Fruit fly (Drosophila melanogaster) whole organism, pupa: Measurements from ENCODE around the gene CG13407.
A peak's percentile ranks its signal among the peaks of the same experiment; 100 is the strongest.

Experiments
- CG10348 ChIP-seq: fragments of 200-800 bp; sonication (Bioruptor generic); IDR thresholded peaks from 2 replicates; pipeline ENCODE4 v1.3.6; 2022; ENCODE audit warnings: missing biosample characterization, missing genetic modification characterization
- CG12605 ChIP-seq: fragments of 200-800 bp; sonication (Bioruptor generic); IDR thresholded peaks from 2 replicates; pipeline ENCODE4 v1.3.6; 2022; ENCODE audit warnings: missing biosample characterization, missing genetic modification characterization
- CG13204 ChIP-seq: fragments of 200-800 bp; sonication (Bioruptor generic); optimal IDR thresholded peaks from 2 replicates; lab custom pipeline; 2018; ENCODE audit warnings: missing biosample characterization, mild to moderate bottlenecking, missing genetic modification characterization, moderate library complexity
- CG14655 ChIP-seq: fragments of 200-800 bp; sonication (Bioruptor generic); optimal IDR thresholded peaks from 3 replicates; lab custom pipeline; 2017; ENCODE audit warnings: mild to moderate bottlenecking, missing biosample characterization, missing genetic modification reagents, missing genetic modification characterization
- CG15710 ChIP-seq: fragments of 200-800 bp; sonication (Bioruptor generic); optimal IDR thresholded peaks from 2 replicates; lab custom pipeline; 2018; ENCODE audit warnings: missing biosample characterization, mild to moderate bottlenecking, missing genetic modification characterization, moderate library complexity
- CG17806 ChIP-seq: fragments of 200-800 bp; sonication (Bioruptor generic); optimal IDR thresholded peaks from 2 replicates; lab custom pipeline; 2018; ENCODE audit warnings: missing biosample characterization, mild to moderate bottlenecking, missing genetic modification characterization, moderate library complexity
- CG32121 ChIP-seq: fragments of 200-800 bp; sonication (Bioruptor generic); IDR thresholded peaks from 2 replicates; pipeline ENCODE4 v1.3.6; 2022; ENCODE audit warnings: missing biosample characterization, missing genetic modification characterization
- CG34367 ChIP-seq: fragments of 200-800 bp; sonication (Bioruptor generic); optimal IDR thresholded peaks from 2 replicates; lab custom pipeline; 2018; ENCODE audit warnings: missing biosample characterization, mild to moderate bottlenecking, missing genetic modification characterization
- CG4496 ChIP-seq: fragments of 200-800 bp; sonication (Bioruptor generic); IDR thresholded peaks from 3 replicates; pipeline ENCODE4 v1.3.6; 2022; ENCODE audit warnings: missing biosample characterization, missing genetic modification characterization
- CG8159 ChIP-seq: fragments of 200-800 bp; sonication (Bioruptor generic); optimal IDR thresholded peaks from 3 replicates; lab custom pipeline; 2018; ENCODE audit warnings: missing biosample characterization, mild to moderate bottlenecking, missing genetic modification characterization, moderate library complexity
- CG8301 ChIP-seq: fragments of 200-800 bp; sonication (Bioruptor generic); optimal IDR thresholded peaks from 2 replicates; lab custom pipeline; 2018; ENCODE audit warnings: missing biosample characterization, mild to moderate bottlenecking, missing genetic modification characterization
- CG9948 ChIP-seq: fragments of 200-800 bp; sonication (Bioruptor generic); optimal IDR thresholded peaks from 2 replicates; lab custom pipeline; 2018; ENCODE audit warnings: missing biosample characterization, mild to moderate bottlenecking, missing genetic modification characterization, moderate library complexity
- D1 ChIP-seq: fragments of 200-800 bp; sonication (Bioruptor generic); optimal IDR thresholded peaks from 2 replicates; lab custom pipeline; 2018; ENCODE audit warnings: missing biosample characterization, mild to moderate bottlenecking, missing genetic modification characterization, moderate library complexity
- EcR ChIP-seq: fragments of 200-800 bp; sonication (Bioruptor generic); optimal IDR thresholded peaks from 3 replicates; lab custom pipeline; 2019; ENCODE audit warnings: missing biosample characterization, missing genetic modification characterization, mild to moderate bottlenecking, moderate library complexity, missing genetic modification reagents
- Ets98B ChIP-seq: fragments of 200-800 bp; sonication (Bioruptor generic); IDR thresholded peaks from 2 replicates; pipeline ENCODE4 v1.3.6; 2022; ENCODE audit warnings: missing biosample characterization, missing genetic modification characterization
- Pif1A ChIP-seq: fragments of 200-800 bp; sonication (Bioruptor generic); optimal IDR thresholded peaks from 3 replicates; lab custom pipeline; 2016; ENCODE audit warnings: missing biosample characterization, missing genetic modification characterization
- Pif1B ChIP-seq: fragments of 200-800 bp; sonication (Bioruptor generic); optimal IDR thresholded peaks from 3 replicates; lab custom pipeline; 2016; ENCODE audit warnings: missing biosample characterization, missing genetic modification characterization
- Snoo ChIP-seq: fragments of 200-800 bp; sonication (Bioruptor generic); optimal IDR thresholded peaks from 3 replicates; lab custom pipeline; 2017; ENCODE audit warnings: missing biosample characterization, mild to moderate bottlenecking, missing genetic modification characterization, inconsistent platforms
- fd96Ca ChIP-seq: fragments of 200-800 bp; sonication (Bioruptor generic); IDR thresholded peaks from 3 replicates; pipeline ENCODE4 v1.3.6; 2022; ENCODE audit warnings: missing biosample characterization, missing genetic modification characterization
- gl ChIP-seq: fragments of 200-800 bp; sonication (Bioruptor generic); optimal IDR thresholded peaks from 2 replicates; lab custom pipeline; 2018; ENCODE audit warnings: missing biosample characterization, mild to moderate bottlenecking, missing genetic modification characterization
- rn ChIP-seq: fragments of 200-800 bp; sonication (Bioruptor generic); IDR thresholded peaks from 2 replicates; pipeline ENCODE4 v1.3.6; 2022; ENCODE audit warnings: missing biosample characterization, missing genetic modification characterization

The CG13407 gene

dm6 chr3R:22148274-22148673 lies 45.1 kb downstream of the CG13407 start:
- TF ChIP-seq CG14655 (GFP tag; lab: Kevin White, UChicago) (peak; percentile 17), CG13204 (GFP tag; lab: Kevin White, UChicago) (no peak), CG15710 (tag; lab: Kevin White, UChicago) (no peak), CG17806 (no peak), CG34367 (no peak), EcR (GFP tag; lab: Kevin White, UChicago) (no peak), Pif1A (GFP tag; lab: Kevin White, UChicago) (no peak), CG4496 (no peak), CG12605 (GFP tag; lab: Robert Waterston, UW) (no peak), CG32121 (GFP tag; lab: Robert Waterston, UW) (peak; percentile 26; the same call in 1 of the 2 replicates), CG9948 (tag; lab: Kevin White, UChicago) (no peak), Pif1B (GFP tag; lab: Kevin White, UChicago) (no peak), CG10348 (no peak), CG8301 (tag; lab: Kevin White, UChicago) (peak; percentile 26), gl (tag; lab: Kevin White, UChicago) (no peak), Ets98B (GFP tag; lab: Robert Waterston, UW) (no peak), Snoo (tag; lab: Kevin White, UChicago) (no peak)

- TF ChIP-seq CG32121 (GFP tag; lab: Robert Waterston, UW), result peak; percentile 77
- no peak for TF ChIP-seq CG10348
- TF ChIP-seq CG4496, result no peak
- peak; percentile 80 for TF ChIP-seq CG14655 (GFP tag; lab: Kevin White, UChicago)
- TF ChIP-seq CG17806, result peak; percentile 52
- TF ChIP-seq D1 (tag; lab: Kevin White, UChicago), result no peak
- TF ChIP-seq CG12605 (GFP tag; lab: Robert Waterston, UW), result peak; percentile 78; the same call in 1 of the 2 replicates
- TF ChIP-seq CG34367, result peak; percentile 16
- peak; percentile 60; the same call in 2 of the 3 replicates for TF ChIP-seq fd96Ca
- no peak for TF ChIP-seq Snoo (tag; lab: Kevin White, UChicago)
- TF ChIP-seq Pif1B (GFP tag; lab: Kevin White, UChicago), result no peak
- no peak for TF ChIP-seq CG13204 (GFP tag; lab: Kevin White, UChicago)
- TF ChIP-seq CG15710 (tag; lab: Kevin White, UChicago), result peak; percentile 14
- TF ChIP-seq CG9948 (tag; lab: Kevin White, UChicago), result peak; percentile 33
- TF ChIP-seq Pif1A (GFP tag; lab: Kevin White, UChicago), result peak; percentile 44
- no peak for TF ChIP-seq EcR (GFP tag; lab: Kevin White, UChicago)
- TF ChIP-seq Ets98B (GFP tag; lab: Robert Waterston, UW), result peak; percentile 89
- peak; percentile 55 for TF ChIP-seq rn (GFP tag; lab: Robert Waterston, UW)
- peak; percentile 34 for TF ChIP-seq CG8159 (tag; lab: Kevin White, UChicago)
- TF ChIP-seq CG8301 (tag; lab: Kevin White, UChicago), result peak; percentile 89
- no peak for TF ChIP-seq gl (tag; lab: Kevin White, UChicago)
These were observed 46.7 kb downstream of the CG13407 start for dm6 chr3R:22149923-22150322.

dm6 chr3R:22150433-22150832 lies 47.2 kb downstream of the CG13407 start:
- no peak for TF ChIP-seq CG15710 (tag; lab: Kevin White, UChicago)
- TF ChIP-seq CG9948 (tag; lab: Kevin White, UChicago), result no peak
- peak; percentile 33 for TF ChIP-seq Ets98B (GFP tag; lab: Robert Waterston, UW)
- TF ChIP-seq CG32121 (GFP tag; lab: Robert Waterston, UW), result no peak
- no peak for TF ChIP-seq Pif1B (GFP tag; lab: Kevin White, UChicago)
- TF ChIP-seq Snoo (tag; lab: Kevin White, UChicago), result no peak
- no peak for TF ChIP-seq D1 (tag; lab: Kevin White, UChicago)
- 0 out of 2 replicates have a peak, but pooled peaks have one; percentile 27 for TF ChIP-seq rn (GFP tag; lab: Robert Waterston, UW)
- no peak for TF ChIP-seq gl (tag; lab: Kevin White, UChicago)
- no peak for TF ChIP-seq CG10348
- peak; percentile 56 for TF ChIP-seq fd96Ca
- TF ChIP-seq Pif1A (GFP tag; lab: Kevin White, UChicago), result no peak
- no peak for TF ChIP-seq CG8301 (tag; lab: Kevin White, UChicago)
- TF ChIP-seq CG12605 (GFP tag; lab: Robert Waterston, UW), result 0 out of 2 replicates have a peak, but pooled peaks have one; percentile 8
- TF ChIP-seq CG4496, result no peak
- no peak for TF ChIP-seq CG17806
- TF ChIP-seq CG34367, result no peak
- TF ChIP-seq CG8159 (tag; lab: Kevin White, UChicago), result no peak
- no peak for TF ChIP-seq CG14655 (GFP tag; lab: Kevin White, UChicago)
- TF ChIP-seq EcR (GFP tag; lab: Kevin White, UChicago), result no peak
- TF ChIP-seq CG13204 (GFP tag; lab: Kevin White, UChicago), result no peak

DNA sequence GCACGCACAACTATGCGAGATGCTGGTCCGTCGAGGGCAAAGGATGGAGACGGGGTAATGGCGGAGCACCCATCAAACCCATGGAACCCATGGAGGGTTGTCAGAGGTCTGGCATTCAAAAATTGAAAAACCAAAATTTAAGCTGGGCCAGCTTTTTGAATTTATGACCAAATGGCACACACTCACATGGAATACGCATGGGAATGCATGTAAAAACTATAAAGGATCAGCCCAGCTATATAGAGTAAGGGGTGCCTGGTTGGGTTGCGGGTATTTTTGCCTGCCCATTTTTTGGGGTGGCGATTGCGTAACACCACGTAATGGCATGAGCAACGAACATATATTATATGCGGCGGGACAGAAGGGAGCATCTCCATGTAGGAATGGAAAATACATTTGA lies 49.2 kb downstream of the CG13407 start:
- no peak for TF ChIP-seq CG17806
- TF ChIP-seq, all 21 proteins: peak for 0

- TF ChIP-seq gl (tag; lab: Kevin White, UChicago) (no peak), CG15710 (tag; lab: Kevin White, UChicago) (no peak), fd96Ca (no peak), CG8159 (tag; lab: Kevin White, UChicago) (no peak), CG10348 (no peak), CG4496 (no peak), Pif1B (GFP tag; lab: Kevin White, UChicago) (no peak), CG17806 (no peak), CG13204 (GFP tag; lab: Kevin White, UChicago) (no peak), Snoo (tag; lab: Kevin White, UChicago) (no peak), D1 (tag; lab: Kevin White, UChicago) (no peak), EcR (GFP tag; lab: Kevin White, UChicago) (no peak), CG12605 (GFP tag; lab: Robert Waterston, UW) (no peak), CG32121 (GFP tag; lab: Robert Waterston, UW) (no peak), Pif1A (GFP tag; lab: Kevin White, UChicago) (no peak)
These were observed 50.5 kb downstream of the CG13407 start for dm6 chr3R:22153693-22154092.
